Worm (Caenorhabditis elegans) whole organism, young adult: ENCODE data around the gene grd-6.

ENCODE experiments used
- let-607 ChIP-seq, 2 experiments: fragments of 200-800 bp in 1 of 2; sonication (Bioruptor generic) in 1 of 2; sonication (generic microtip) in 1 of 2; optimal IDR thresholded peaks; 2 replicates each; lab custom pipeline; 2016 to 2018; ENCODE audit warnings: mild to moderate bottlenecking in 2 of 2, missing compliant biosample characterization in 2 of 2, missing genetic modification characterization in 2 of 2, moderate library complexity in 2 of 2, missing genotype in 1 of 2
- mxl-1 ChIP-seq: sonication (generic microtip); optimal IDR thresholded peaks from 2 replicates; lab custom pipeline; 2016; ENCODE audit warnings: missing genetic modification characterization, missing compliant biosample characterization
- nhr-90 ChIP-seq: sonication (generic microtip); optimal IDR thresholded peaks from 2 replicates; lab custom pipeline; 2016; ENCODE audit warnings: missing genotype, mild to moderate bottlenecking, missing genetic modification characterization, missing compliant biosample characterization
- pha-4 ChIP-seq: fragments of 150-350 bp; sonication (generic microtip); optimal IDR thresholded peaks from 2 replicates; lab custom pipeline; 2014; ENCODE audit warnings: missing biosample characterization, missing genetic modification reagents, missing genetic modification characterization
- unc-62 ChIP-seq: fragments of 150-350 bp; optimal IDR thresholded peaks from 2 replicates; lab custom pipeline; 2014; ENCODE audit warnings: missing biosample characterization, missing genetic modification reagents, missing genetic modification characterization

ce11 chrV:9221566-9221965 lies at the start of gene grd-6:
- TF ChIP-seq pha-4 (tag; lab: Kevin White, UChicago) = no peak
- TF ChIP-seq let-607 (tag; optimal IDR thresholded peaks at IDR 0.05; lab: Kevin White, UChicago) = no peak
- TF ChIP-seq unc-62 (GFP tag; lab: Kevin White, UChicago) = no peak
- no peak for TF ChIP-seq mxl-1
- TF ChIP-seq nhr-90 (tag; lab: Kevin White, UChicago) = no peak
